Worm (Caenorhabditis elegans) whole organism, mixed stage, embryonic: Measurements from ENCODE around the gene T14G12.11.

Experiments used
- ceh-83 ChIP-seq: fragments of 200-800 bp; sonication (Bioruptor generic); optimal IDR thresholded peaks from 2 replicates; lab custom pipeline; 2018; ENCODE audit warnings: mild to moderate bottlenecking, missing genetic modification characterization, missing compliant biosample characterization
- nhr-237 ChIP-seq: fragments of 150-350 bp; optimal IDR thresholded peaks from 2 replicates; lab custom pipeline; 2014; ENCODE audit warnings: missing biosample characterization, missing genetic modification characterization
- sptf-1 ChIP-seq: sonication (generic microtip); optimal IDR thresholded peaks from 2 replicates; lab custom pipeline; 2017; ENCODE audit warnings: mild to moderate bottlenecking, missing genetic modification characterization, moderate library complexity, missing compliant biosample characterization
- unc-39 ChIP-seq: fragments of 150-350 bp; optimal IDR thresholded peaks from 2 replicates; lab custom pipeline; 2014; ENCODE audit warnings: missing biosample characterization, missing genetic modification characterization
- unc-62 ChIP-seq: fragments of 150-350 bp; optimal IDR thresholded peaks from 2 replicates; lab custom pipeline; 2014; ENCODE audit warnings: missing biosample characterization, missing genetic modification reagents, missing genetic modification characterization
- ztf-11 ChIP-seq: fragments of 150-350 bp; optimal IDR thresholded peaks from 2 replicates; lab custom pipeline; 2014; ENCODE audit warnings: missing biosample characterization, missing genetic modification characterization

DNA sequence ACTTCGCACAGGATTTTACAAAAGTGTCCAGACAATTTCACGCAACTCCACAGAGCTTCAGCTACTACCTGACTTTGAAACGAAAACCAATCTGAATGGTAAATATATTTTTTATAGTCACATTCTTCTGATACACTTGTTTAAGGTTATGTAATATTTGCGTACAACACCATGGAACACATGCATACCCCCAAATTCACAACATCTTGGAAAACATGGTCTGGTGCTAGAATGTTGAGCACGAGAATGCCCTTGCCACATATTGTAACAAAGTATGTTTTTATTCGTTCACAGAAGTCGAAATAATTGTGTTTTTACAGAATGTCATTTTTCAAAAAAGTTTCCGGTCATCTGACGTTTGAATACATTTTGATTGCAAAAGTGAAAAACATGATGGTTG is 46.5 kb downstream of the T14G12.11 start:
- TF ChIP-seq sptf-1 (no peak), unc-62 (no peak), nhr-237 (tag; lab: Kevin White, UChicago) (no peak), ztf-11 (tag; lab: Kevin White, UChicago) (no peak), unc-39 (no peak), ceh-83 (GFP tag; lab: Kevin White, UChicago) (no peak)
